Fruit fly (Drosophila melanogaster): ENCODE data around the gene sgl.

Gene sgl

DNA sequence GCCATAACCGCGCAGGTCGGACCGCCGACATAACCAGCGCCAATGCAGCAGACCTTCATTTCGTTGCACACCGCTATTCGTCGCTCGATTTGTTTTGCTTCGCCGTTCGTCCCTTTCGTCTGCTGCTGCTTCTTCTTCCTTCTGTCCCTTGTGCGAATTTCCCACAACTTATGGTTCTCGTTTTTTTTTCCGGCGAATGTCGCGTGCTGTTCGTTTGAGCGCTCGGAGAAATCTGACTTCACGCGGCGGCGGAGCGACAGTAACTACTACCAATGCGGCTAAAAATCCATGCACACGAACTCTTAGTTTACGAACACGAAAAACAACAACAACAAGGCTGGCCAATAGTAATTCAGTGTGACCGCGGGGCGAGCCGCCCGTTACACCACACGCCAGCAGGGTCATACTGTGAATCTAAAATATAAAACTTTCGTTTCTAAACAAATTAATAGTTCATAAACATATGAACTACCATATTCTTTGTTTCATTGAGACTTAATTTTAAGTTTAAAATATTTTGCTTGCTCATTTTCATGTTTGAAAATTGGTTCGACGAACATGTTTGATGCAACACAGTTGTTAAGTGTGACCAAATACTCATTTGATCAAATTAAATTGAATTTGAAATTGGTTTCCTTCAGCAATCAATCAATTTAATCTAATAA, at the start of gene sgl (continued):
- TF ChIP-seq CG17912 (GFP tag; optimal IDR thresholded peaks at IDR 0.05) (peak; percentile 61), TFAM (GFP tag; optimal IDR thresholded peaks at IDR 0.05) (no peak), slp2 (GFP tag; optimal IDR thresholded peaks at IDR 0.05) (no peak), schlank (tag; optimal IDR thresholded peaks at IDR 0.05) (no peak), CG4730 (GFP tag; IDR thresholded peaks at IDR 0.05) (no peak), hkb (optimal IDR thresholded peaks at IDR 0.05) (peak; percentile 28), hkb (GFP tag; IDR thresholded peaks at IDR 0.05) (peak; percentile 23; the same call in 1 of the 2 replicates), Bteb2 (GFP tag; optimal IDR thresholded peaks at IDR 0.05) (no peak), grau (tag; optimal IDR thresholded peaks at IDR 0.05) (peak; percentile 39), CoRest (tag; optimal IDR thresholded peaks at IDR 0.05) (peak; percentile 29), CG8924 (tag; optimal IDR thresholded peaks at IDR 0.05) (peak; percentile 36), Jarid2 (GFP tag; optimal IDR thresholded peaks at IDR 0.05) (peak; percentile 100), Hr78 (GFP tag; optimal IDR thresholded peaks at IDR 0.05) (no peak), kah (GFP tag; optimal IDR thresholded peaks at IDR 0.05) (no peak), PHDP (tag; optimal IDR thresholded peaks at IDR 0.05) (peak; percentile 37), eve (GFP tag; optimal IDR thresholded peaks at IDR 0.05) (no peak), NfI (GFP tag; optimal IDR thresholded peaks at IDR 0.05) (peak; percentile 14), cwo (GFP tag; optimal IDR thresholded peaks at IDR 0.05) (peak; percentile 53), CG15601 (tag; optimal IDR thresholded peaks at IDR 0.05) (peak; percentile 82), sr (GFP tag; IDR thresholded peaks at IDR 0.05) (no peak), tio (GFP tag; optimal IDR thresholded peaks at IDR 0.05) (no peak), CG8944 (GFP tag; optimal IDR thresholded peaks at IDR 0.05) (no peak), Xrp1 (GFP tag; IDR thresholded peaks at IDR 0.05) (peak; percentile 14; the same call in 1 of the 2 replicates), D19A (tag; optimal IDR thresholded peaks at IDR 0.05) (peak; percentile 11), gfzf (GFP tag; optimal IDR thresholded peaks at IDR 0.05) (peak; percentile 95), CG17361 (GFP tag; IDR thresholded peaks at IDR 0.05) (0 out of 3 replicates have a peak, but pooled peaks have one; percentile 6), CHES-1-like (GFP tag; optimal IDR thresholded peaks at IDR 0.05) (peak; percentile 48), CG10462 (GFP tag; optimal IDR thresholded peaks at IDR 0.05) (no peak), YL-1 (GFP tag; optimal IDR thresholded peaks at IDR 0.05) (peak; percentile 43), Ets97D (GFP tag; optimal IDR thresholded peaks at IDR 0.05) (peak; percentile 52), CG9797 (GFP tag; optimal IDR thresholded peaks at IDR 0.05) (peak; percentile 99), cas (GFP tag; IDR thresholded peaks at IDR 0.05) (no peak), CG14860 (GFP tag; IDR thresholded peaks at IDR 0.05; ENCODE audit: partially characterized antibody) (no peak), zfh2 (GFP tag; optimal IDR thresholded peaks at IDR 0.05) (no peak), trh (GFP tag; optimal IDR thresholded peaks at IDR 0.05) (no peak), da (GFP tag; optimal IDR thresholded peaks at IDR 0.05) (no peak), zen2 (GFP tag; IDR thresholded peaks at IDR 0.05; ENCODE audit: partially characterized antibody) (no peak), tna (GFP tag; IDR thresholded peaks at IDR 0.05; ENCODE audit: partially characterized antibody) (no peak; the same call in 1 of the 2 replicates), CG14667 (GFP tag; IDR thresholded peaks at IDR 0.05) (no peak), C15 (GFP tag; IDR thresholded peaks at IDR 0.05) (no peak), ems (GFP tag; optimal IDR thresholded peaks at IDR 0.05) (no peak), pfk (GFP tag; optimal IDR thresholded peaks at IDR 0.05) (peak; percentile 26), klu (GFP tag; IDR thresholded peaks at IDR 0.05) (no peak), crol (GFP tag; IDR thresholded peaks at IDR 0.05) (no peak; the same call in 1 of the 2 replicates), CG6272 (GFP tag; IDR thresholded peaks at IDR 0.05) (no peak), MBD-R2 (GFP tag; IDR thresholded peaks at IDR 0.05) (no peak), Dip3 (GFP tag; optimal IDR thresholded peaks at IDR 0.05) (peak; percentile 16), Atf-2 (GFP tag; optimal IDR thresholded peaks at IDR 0.05) (no peak), Dad (GFP tag; optimal IDR thresholded peaks at IDR 0.05) (peak; percentile 21), CG14441 (GFP tag; IDR thresholded peaks at IDR 0.05) (0 out of 2 replicates have a peak, but pooled peaks have one; percentile 18)

Data from whole organism, embryonic.